Worm (Caenorhabditis elegans): Measurements from ENCODE around the gene fdgt-1.

ce11 chrII:1545625-1546024, 41.3 kb downstream of the fdgt-1 start, which contains the start of gene K05F6.12:
- TF ChIP-seq nfya-1 (tag; optimal IDR thresholded peaks at IDR 0.05; ENCODE audit: insufficient read depth) = no peak
- no peak for TF ChIP-seq fkh-2 (tag; optimal IDR thresholded peaks at IDR 0.05)
- TF ChIP-seq pqm-1 (tag; optimal IDR thresholded peaks at IDR 0.05) = no peak
- no peak for TF ChIP-seq lin-15B (tag; optimal IDR thresholded peaks at IDR 0.05)
